Fruit fly (Drosophila melanogaster) whole organism, wandering third instar larva: ENCODE measurements around the gene CG18764.
A peak's percentile ranks its signal among the peaks of the same experiment; 100 is the strongest.

Source experiments
- CG32264 ChIP-seq: fragments of 200-800 bp; sonication (Bioruptor generic); optimal IDR thresholded peaks from 2 replicates; lab custom pipeline; 2016; ENCODE audit warnings: missing biosample characterization, missing genetic modification characterization
- CG9705 ChIP-seq: fragments of 200-800 bp; sonication (Bioruptor generic); optimal IDR thresholded peaks from 2 replicates; lab custom pipeline; 2018; ENCODE audit warnings: missing biosample characterization, mild to moderate bottlenecking, missing genetic modification characterization
- Dfd ChIP-seq: fragments of >200 bp; optimal IDR thresholded peaks from 2 replicates; lab custom pipeline; 2017; ENCODE audit warnings: missing biosample characterization, missing genetic modification characterization
- Dif ChIP-seq: fragments of 200-275, 200-300 bp; sonication (Bioruptor generic); optimal IDR thresholded peaks from 2 replicates; lab custom pipeline; 2018; ENCODE audit warnings: missing biosample characterization, missing genetic modification characterization; ENCODE audit not compliant: partially characterized antibody
- HLH106 ChIP-seq: fragments of 200-800 bp; optimal IDR thresholded peaks from 3 replicates; lab custom pipeline; 2019; ENCODE audit warnings: missing biosample characterization, mild to moderate bottlenecking, missing genetic modification characterization, moderate library complexity
- Hnf4 ChIP-seq: fragments of 200-800 bp; sonication (Bioruptor generic); optimal IDR thresholded peaks from 2 replicates; lab custom pipeline; 2016; ENCODE audit warnings: missing biosample characterization, mild to moderate bottlenecking, missing genetic modification characterization
- Hr78 ChIP-seq: fragments of >200 bp; optimal IDR thresholded peaks from 2 replicates; lab custom pipeline; 2017; ENCODE audit warnings: missing biosample characterization, missing genetic modification characterization
- Hr83 ChIP-seq: fragments of 200-300 bp; sonication (Bioruptor generic); optimal IDR thresholded peaks from 2 replicates; lab custom pipeline; 2016; ENCODE audit warnings: missing biosample characterization, mild to moderate bottlenecking, missing genetic modification characterization, moderate library complexity; ENCODE audit not compliant: poor library complexity, severe bottlenecking
- Jra ChIP-seq: sonication (Bioruptor generic); optimal IDR thresholded peaks from 2 replicates; lab custom pipeline; 2016; ENCODE audit warnings: missing biosample characterization, missing genetic modification characterization
- Mio ChIP-seq: sonication (Bioruptor generic); optimal IDR thresholded peaks from 2 replicates; lab custom pipeline; 2016; ENCODE audit warnings: missing biosample characterization, missing genetic modification characterization
- N ChIP-seq: fragments of >200 bp; optimal IDR thresholded peaks from 2 replicates; lab custom pipeline; 2018; ENCODE audit warnings: missing biosample characterization, missing external identifiers, missing genetic modification characterization
- OdsH ChIP-seq: fragments of 200-800 bp; sonication (Bioruptor generic); optimal IDR thresholded peaks from 2 replicates; lab custom pipeline; 2016; ENCODE audit warnings: missing biosample characterization, mild to moderate bottlenecking, missing genetic modification characterization
- Rel ChIP-seq, 2 experiments: fragments of 200-800 bp; sonication (Bioruptor generic) in 1 of 2; optimal IDR thresholded peaks; 2 replicates in 1 of 2; 3 replicates in 1 of 2; lab custom pipeline; 2016 to 2019; ENCODE audit warnings: mild to moderate bottlenecking in 2 of 2, missing biosample characterization in 2 of 2, missing genetic modification characterization in 2 of 2, moderate library complexity in 1 of 2
- Sp1 ChIP-seq: fragments of 200-800 bp; sonication (Bioruptor generic); optimal IDR thresholded peaks from 3 replicates; lab custom pipeline; 2019; ENCODE audit warnings: missing biosample characterization, mild to moderate bottlenecking, missing genetic modification characterization, moderate library complexity
- Vsx2 ChIP-seq: fragments of 200-300, 225-300 bp; sonication (Bioruptor generic); optimal IDR thresholded peaks from 2 replicates; lab custom pipeline; 2018; ENCODE audit warnings: missing biosample characterization, missing genetic modification characterization; ENCODE audit not compliant: partially characterized antibody
- br ChIP-seq: fragments of 200-800 bp; sonication (Bioruptor generic); optimal IDR thresholded peaks from 2 replicates; lab custom pipeline; 2016; ENCODE audit warnings: missing biosample characterization, missing genetic modification characterization
- dl ChIP-seq, 2 experiments: fragments of 175-275, 200-275 bp in 1 of 2; fragments of 200-275 bp in 1 of 2; sonication (Bioruptor generic); optimal IDR thresholded peaks; lab custom pipeline; 2018; ENCODE audit warnings: mild to moderate bottlenecking in 2 of 2, missing biosample characterization in 2 of 2, missing genetic modification characterization in 2 of 2, moderate library complexity in 2 of 2; ENCODE audit not compliant: partially characterized antibody in 2 of 2, insufficient read depth in 1 of 2
- dsf ChIP-seq: sonication (Bioruptor generic); optimal IDR thresholded peaks from 2 replicates; lab custom pipeline; 2016; ENCODE audit warnings: missing biosample characterization, missing genetic modification characterization, borderline replicate concordance
- ey ChIP-seq: fragments of 200-800 bp; sonication (Bioruptor generic); optimal IDR thresholded peaks from 2 replicates; lab custom pipeline; 2016; ENCODE audit warnings: missing biosample characterization, missing genetic modification characterization
- foxo ChIP-seq, 2 experiments: fragments of 200-800 bp; sonication (Bioruptor generic); optimal IDR thresholded peaks; 2 replicates in 1 of 2; 3 replicates in 1 of 2; lab custom pipeline; 2016 to 2017; ENCODE audit warnings: missing biosample characterization in 2 of 2, missing genetic modification characterization in 2 of 2
- fru ChIP-seq: fragments of 200-800 bp; sonication (Bioruptor generic); optimal IDR thresholded peaks from 3 replicates; lab custom pipeline; 2016; ENCODE audit warnings: missing biosample characterization, mild to moderate bottlenecking, missing genetic modification characterization
- h ChIP-seq: fragments of 200-800 bp; sonication (Bioruptor generic); optimal IDR thresholded peaks from 3 replicates; lab custom pipeline; 2016; ENCODE audit warnings: missing biosample characterization, mild to moderate bottlenecking, missing genetic modification characterization
- jim ChIP-seq: fragments of 175-275, 200-325 bp; sonication (Bioruptor generic); optimal IDR thresholded peaks from 2 replicates; lab custom pipeline; 2016; ENCODE audit warnings: missing biosample characterization, mild to moderate bottlenecking, missing genetic modification characterization
- lola ChIP-seq: fragments of >200 bp; optimal IDR thresholded peaks from 2 replicates; lab custom pipeline; 2017; ENCODE audit warnings: missing biosample characterization, missing genetic modification characterization
- pan ChIP-seq: fragments of >200 bp; optimal IDR thresholded peaks from 2 replicates; lab custom pipeline; 2017
- psq ChIP-seq: fragments of 200-800 bp; sonication (Bioruptor generic); optimal IDR thresholded peaks from 3 replicates; lab custom pipeline; 2017; ENCODE audit warnings: missing biosample characterization, mild to moderate bottlenecking, missing genetic modification characterization, moderate library complexity
- rgr ChIP-seq: fragments of 200-800 bp; sonication (Bioruptor generic); optimal IDR thresholded peaks from 3 replicates; lab custom pipeline; 2016; ENCODE audit warnings: missing biosample characterization, mild to moderate bottlenecking, missing genetic modification characterization
- sage ChIP-seq: fragments of 200-800 bp; sonication (Bioruptor generic); optimal IDR thresholded peaks from 2 replicates; lab custom pipeline; 2016; ENCODE audit warnings: missing biosample characterization, mild to moderate bottlenecking, missing genetic modification characterization
- woc ChIP-seq: sonication (Bioruptor generic); optimal IDR thresholded peaks from 2 replicates; lab custom pipeline; 2016; ENCODE audit warnings: missing biosample characterization, mild to moderate bottlenecking, missing genetic modification characterization

The CG18764 gene

dm6 chr3R:11669954-11670347, 43.3 kb downstream of the CG18764 start:
- TF ChIP-seq lola (GFP tag; lab: Kevin White, UChicago), result no peak
- no peak for TF ChIP-seq Hnf4 (GFP tag; lab: Kevin White, UChicago)
- TF ChIP-seq Dfd, result no peak
- no peak for TF ChIP-seq HLH106 (tag; lab: Kevin White, UChicago)
- no peak for TF ChIP-seq psq (GFP tag; lab: Kevin White, UChicago)
- no peak for TF ChIP-seq sage (GFP tag; lab: Kevin White, UChicago)
- TF ChIP-seq fru (GFP tag; lab: Kevin White, UChicago), result no peak
- no peak for TF ChIP-seq Rel (GFP tag; optimal IDR thresholded peaks at IDR 0.05; lab: Kevin White, UChicago)
- TF ChIP-seq Rel (tag; optimal IDR thresholded peaks at IDR 0.05; lab: Kevin White, UChicago), result no peak
- no peak for TF ChIP-seq Vsx2
- no peak for TF ChIP-seq CG9705

- TF ChIP-seq ey (GFP tag; lab: Kevin White, UChicago), result no peak
- TF ChIP-seq Hr83 (GFP tag; lab: Kevin White, UChicago), result no peak
- TF ChIP-seq HLH106 (tag; lab: Kevin White, UChicago), result no peak
- no peak for TF ChIP-seq woc (GFP tag; lab: Kevin White, UChicago)
- no peak for TF ChIP-seq jim
- no peak for TF ChIP-seq Rel (GFP tag; optimal IDR thresholded peaks at IDR 0.05; lab: Kevin White, UChicago)
- no peak for TF ChIP-seq Rel (tag; optimal IDR thresholded peaks at IDR 0.05; lab: Kevin White, UChicago)
- TF ChIP-seq lola (GFP tag; lab: Kevin White, UChicago), result no peak
- no peak for TF ChIP-seq Dif (GFP tag; lab: Kevin White, UChicago)
- no peak for TF ChIP-seq Hr78
- TF ChIP-seq dl (GFP tag; optimal IDR thresholded peaks at IDR 0.05; lab: Kevin White, UChicago; ENCODE audit: insufficient read depth in 1 of 2, partially characterized antibody in 2 of 2), result no peak
- TF ChIP-seq CG32264 (GFP tag; lab: Kevin White, UChicago), result no peak
- TF ChIP-seq Mio (GFP tag; lab: Kevin White, UChicago), result no peak
- TF ChIP-seq br (GFP tag; lab: Kevin White, UChicago), result no peak
- no peak for TF ChIP-seq h
Measured at dm6 chr3R:11670888-11671287, 44.2 kb downstream of the CG18764 start.

dm6 chr3R:11671784-11672183, 45.1 kb downstream of the CG18764 start:
- no peak for TF ChIP-seq Dfd
- no peak for TF ChIP-seq N (GFP tag; lab: Kevin White, UChicago)
- TF ChIP-seq jim, result no peak
- peak in 1 of 2 experiments; percentile 19 for TF ChIP-seq foxo (GFP tag; optimal IDR thresholded peaks at IDR 0.05; lab: Kevin White, UChicago)

DNA sequence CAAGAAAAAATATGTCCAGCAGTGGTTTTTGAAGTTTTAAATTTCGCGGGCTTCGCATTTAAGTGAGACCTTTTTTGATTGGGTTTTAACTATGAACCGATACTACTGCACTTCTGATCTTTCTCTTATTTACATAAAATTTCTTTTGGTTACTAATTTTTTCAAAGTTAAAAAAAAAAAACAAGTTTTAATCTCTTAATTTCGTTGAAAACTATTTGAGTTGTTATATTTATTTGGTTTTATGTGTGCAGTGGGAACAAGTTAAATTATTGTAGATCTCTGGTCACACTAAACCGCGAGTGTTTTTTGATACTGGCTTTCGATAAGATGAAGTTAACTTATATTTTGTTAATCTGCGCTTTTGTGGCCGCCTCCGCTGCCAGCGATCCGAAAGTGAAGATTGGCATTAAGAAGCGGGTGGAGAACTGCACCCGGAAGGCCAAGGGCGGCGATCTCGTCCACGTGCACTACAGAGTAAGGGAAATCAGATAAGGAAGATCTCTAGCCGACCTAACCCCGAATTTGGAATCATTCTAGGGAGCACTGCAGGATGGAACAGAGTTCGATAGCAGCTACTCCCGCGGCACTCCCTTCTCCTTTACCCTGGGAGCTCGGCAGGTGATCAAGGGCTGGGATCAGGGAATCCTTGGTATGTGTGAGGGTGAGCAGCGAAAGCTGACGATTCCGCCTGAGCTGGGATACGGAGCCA, 47.4 kb downstream of the CG18764 start, which contains the start of gene CG14715:
TSS of gene CG14715 (plus strand) at position 267 of the 709 bp plus-strand sequence.
- TF ChIP-seq Jra (GFP tag; lab: Kevin White, UChicago), result no peak
- peak; percentile 57 for TF ChIP-seq h
- TF ChIP-seq foxo (GFP tag; optimal IDR thresholded peaks at IDR 0.05; lab: Kevin White, UChicago), result peak in 1 of 2 experiments; percentile 54
- peak; percentile 18 for TF ChIP-seq HLH106 (tag; lab: Kevin White, UChicago)
- TF ChIP-seq rgr, result peak; percentile 46
- no peak for TF ChIP-seq dsf (GFP tag; lab: Kevin White, UChicago)
- TF ChIP-seq ey (GFP tag; lab: Kevin White, UChicago), result peak; percentile 49
- TF ChIP-seq Sp1, result peak; percentile 16
- no peak for TF ChIP-seq pan (lab: Kevin White, UChicago)
- no peak for TF ChIP-seq dl (GFP tag; optimal IDR thresholded peaks at IDR 0.05; lab: Kevin White, UChicago; ENCODE audit: insufficient read depth in 1 of 2, partially characterized antibody in 2 of 2)
- peak; percentile 27 for TF ChIP-seq woc (GFP tag; lab: Kevin White, UChicago)
- TF ChIP-seq fru (GFP tag; lab: Kevin White, UChicago), result peak; percentile 54
- no peak for TF ChIP-seq Dif (GFP tag; lab: Kevin White, UChicago)
- no peak for TF ChIP-seq Vsx2
- peak; percentile 28 for TF ChIP-seq OdsH (GFP tag; lab: Kevin White, UChicago)
- TF ChIP-seq Rel (GFP tag; optimal IDR thresholded peaks at IDR 0.05; lab: Kevin White, UChicago), result no peak
- peak; percentile 1 for TF ChIP-seq Rel (tag; optimal IDR thresholded peaks at IDR 0.05; lab: Kevin White, UChicago)
